Fruit fly (Drosophila melanogaster): ENCODE results near the gene brat.

dm6 chr2L:19208874-19209273 is 75.3 kb downstream of the brat start:
- TF ChIP-seq psq (optimal IDR thresholded peaks at IDR 0.05) (no peak), h (optimal IDR thresholded peaks at IDR 0.05) (no peak), Sin3A (optimal IDR thresholded peaks at IDR 0.05) (no peak), ttk (optimal IDR thresholded peaks at IDR 0.05) (no peak), insv (optimal IDR thresholded peaks at IDR 0.05) (no peak)

Measured in Kc167 (cell line).